Worm (Caenorhabditis elegans) whole organism, mixed stage, embryonic: ENCODE results near the gene ZK622.5.

Experiments used
- M03D4.4 ChIP-seq: sonication (generic microtip); optimal IDR thresholded peaks from 2 replicates; lab custom pipeline; 2017; ENCODE audit warnings: mild to moderate bottlenecking, missing genetic modification characterization, missing compliant biosample characterization
- bed-3 ChIP-seq: fragments of 200-800 bp; sonication (Bioruptor generic); optimal IDR thresholded peaks from 3 replicates; lab custom pipeline; 2018; ENCODE audit warnings: mild to moderate bottlenecking, missing genetic modification characterization, moderate library complexity, missing compliant biosample characterization
- blmp-1 ChIP-seq: fragments of 150-350 bp; optimal IDR thresholded peaks from 2 replicates; lab custom pipeline; 2014; ENCODE audit warnings: missing biosample characterization, missing genetic modification characterization
- ceh-39 ChIP-seq: fragments of 150-350 bp; optimal IDR thresholded peaks from 2 replicates; lab custom pipeline; 2014; ENCODE audit warnings: missing biosample characterization, missing genetic modification characterization
- ceh-43 ChIP-seq: fragments of 200-800 bp; sonication (Bioruptor generic); optimal IDR thresholded peaks from 2 replicates; lab custom pipeline; 2018; ENCODE audit warnings: mild to moderate bottlenecking, missing genetic modification characterization, moderate library complexity, missing compliant biosample characterization
- ceh-83 ChIP-seq: fragments of 200-800 bp; sonication (Bioruptor generic); optimal IDR thresholded peaks from 2 replicates; lab custom pipeline; 2018; ENCODE audit warnings: mild to moderate bottlenecking, missing genetic modification characterization, missing compliant biosample characterization
- ces-1 ChIP-seq: fragments of 150-350 bp; optimal IDR thresholded peaks from 2 replicates; lab custom pipeline; 2014; ENCODE audit warnings: missing biosample characterization, missing genetic modification reagents, missing genetic modification characterization
- cnd-1 ChIP-seq: fragments of 200-800 bp; sonication (Bioruptor generic); optimal IDR thresholded peaks from 2 replicates; lab custom pipeline; 2018; ENCODE audit warnings: mild to moderate bottlenecking, missing genetic modification characterization, missing compliant biosample characterization
- drap-1 ChIP-seq: fragments of 200-800 bp; sonication (Bioruptor generic); optimal IDR thresholded peaks from 3 replicates; lab custom pipeline; 2018; ENCODE audit warnings: mild to moderate bottlenecking, missing genetic modification characterization, missing compliant biosample characterization
- elt-1 ChIP-seq: sonication (generic microtip); optimal IDR thresholded peaks from 2 replicates; lab custom pipeline; 2017; ENCODE audit warnings: missing genetic modification characterization, mild to moderate bottlenecking, missing compliant biosample characterization, antibody characterized with exemption, moderate library complexity, borderline replicate concordance; ENCODE audit not compliant: insufficient read depth
- elt-3 ChIP-seq: fragments of 150-350 bp; optimal IDR thresholded peaks from 2 replicates; lab custom pipeline; 2014; ENCODE audit warnings: missing biosample characterization, missing genetic modification characterization
- flh-1 ChIP-seq: fragments of 200-800 bp; sonication (Bioruptor generic); optimal IDR thresholded peaks from 2 replicates; lab custom pipeline; 2018; ENCODE audit warnings: mild to moderate bottlenecking, missing genetic modification characterization, moderate library complexity, missing compliant biosample characterization
- hlh-1 ChIP-seq: fragments of 150-350 bp; optimal IDR thresholded peaks from 2 replicates; lab custom pipeline; 2014; ENCODE audit warnings: missing biosample characterization, missing genetic modification reagents, missing genetic modification characterization
- lin-13 ChIP-seq: fragments of 150-350 bp; optimal IDR thresholded peaks from 2 replicates; lab custom pipeline; 2014; ENCODE audit warnings: missing biosample characterization, missing genetic modification characterization
- lsy-2 ChIP-seq: fragments of 150-350 bp; optimal IDR thresholded peaks from 2 replicates; lab custom pipeline; 2014; ENCODE audit warnings: missing biosample characterization, missing genetic modification characterization
- mab-5 ChIP-seq: fragments of 150-350 bp; optimal IDR thresholded peaks from 2 replicates; lab custom pipeline; 2014; ENCODE audit warnings: missing biosample characterization, missing genetic modification characterization
- mep-1 ChIP-seq: fragments of 150-350 bp; optimal IDR thresholded peaks from 2 replicates; lab custom pipeline; 2017; ENCODE audit warnings: missing biosample characterization, missing genetic modification reagents, missing genetic modification characterization, inconsistent platforms
- mls-2 ChIP-seq: sonication (generic microtip); optimal IDR thresholded peaks from 2 replicates; lab custom pipeline; 2016; ENCODE audit warnings: mild to moderate bottlenecking, missing genetic modification characterization, moderate library complexity, missing compliant biosample characterization
- nhr-12 ChIP-seq: fragments of 150-350 bp; optimal IDR thresholded peaks from 2 replicates; lab custom pipeline; 2014; ENCODE audit warnings: missing biosample characterization, missing genetic modification characterization
- nhr-2 ChIP-seq: fragments of 150-350 bp; optimal IDR thresholded peaks from 2 replicates; lab custom pipeline; 2014; ENCODE audit warnings: missing biosample characterization, missing genetic modification characterization
- nhr-237 ChIP-seq: fragments of 150-350 bp; optimal IDR thresholded peaks from 2 replicates; lab custom pipeline; 2014; ENCODE audit warnings: missing biosample characterization, missing genetic modification characterization
- nhr-28 ChIP-seq: fragments of 150-350 bp; optimal IDR thresholded peaks from 2 replicates; lab custom pipeline; 2014; ENCODE audit warnings: missing biosample characterization, missing genetic modification characterization
- nhr-76 ChIP-seq: sonication (generic microtip); optimal IDR thresholded peaks from 2 replicates; lab custom pipeline; 2017; ENCODE audit warnings: missing biosample characterization, missing genetic modification characterization
- pha-4 ChIP-seq: fragments of 150-350 bp; optimal IDR thresholded peaks from 2 replicates; lab custom pipeline; 2018; ENCODE audit warnings: missing biosample characterization, missing genetic modification reagents, missing genetic modification characterization
- sem-2 ChIP-seq: fragments of 200-800 bp; sonication (Bioruptor generic); optimal IDR thresholded peaks from 2 replicates; lab custom pipeline; 2018; ENCODE audit warnings: mild to moderate bottlenecking, missing genetic modification characterization, missing compliant biosample characterization
- snpc-4 ChIP-seq: fragments of 150-350 bp; optimal IDR thresholded peaks from 2 replicates; lab custom pipeline; 2014; ENCODE audit warnings: missing biosample characterization, missing genetic modification characterization
- sptf-1 ChIP-seq: sonication (generic microtip); optimal IDR thresholded peaks from 2 replicates; lab custom pipeline; 2017; ENCODE audit warnings: mild to moderate bottlenecking, missing genetic modification characterization, moderate library complexity, missing compliant biosample characterization
- tbx-8 ChIP-seq: fragments of 200-800 bp; sonication (Bioruptor generic); optimal IDR thresholded peaks from 2 replicates; lab custom pipeline; 2018; ENCODE audit warnings: mild to moderate bottlenecking, missing genetic modification characterization, moderate library complexity, missing compliant biosample characterization
- unc-120 ChIP-seq: sonication (generic microtip); optimal IDR thresholded peaks from 2 replicates; lab custom pipeline; 2017; ENCODE audit warnings: missing genetic modification characterization, missing compliant biosample characterization; ENCODE audit not compliant: poor library complexity, severe bottlenecking
- unc-39 ChIP-seq: fragments of 150-350 bp; optimal IDR thresholded peaks from 2 replicates; lab custom pipeline; 2014; ENCODE audit warnings: missing biosample characterization, missing genetic modification characterization
- unc-62 ChIP-seq: fragments of 150-350 bp; optimal IDR thresholded peaks from 2 replicates; lab custom pipeline; 2014; ENCODE audit warnings: missing biosample characterization, missing genetic modification reagents, missing genetic modification characterization
- zip-8 ChIP-seq: fragments of 150-350 bp; optimal IDR thresholded peaks from 2 replicates; lab custom pipeline; 2014; ENCODE audit warnings: missing biosample characterization, missing genetic modification characterization

The ZK622.5 gene

DNA sequence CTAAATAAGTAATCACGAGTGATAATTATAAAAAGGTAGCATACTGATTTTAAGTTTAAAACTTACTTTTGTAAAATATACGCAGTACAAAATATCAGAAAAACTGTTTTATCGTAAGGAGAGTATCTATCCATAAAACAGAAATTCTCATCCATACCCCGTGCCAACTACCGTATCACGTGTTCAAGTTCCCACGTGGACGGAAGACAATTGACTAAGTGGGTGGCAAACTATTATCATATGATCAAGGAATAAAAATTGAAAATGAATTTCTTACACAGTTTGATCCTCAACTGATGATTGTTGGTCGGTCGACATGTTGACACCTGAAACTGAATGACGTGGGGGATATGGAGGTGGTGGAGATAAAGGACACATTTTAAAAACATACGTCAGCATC is 7.0 kb upstream of the ZK622.5 start, which contains the start of gene pmt-1:
Gene pmt-1, minus strand, starts transcription at position 332 of the 400 bp plus-strand sequence.
- no peak for TF ChIP-seq mls-2
- TF ChIP-seq zip-8 (tag; lab: Kevin White, UChicago), result no peak
- TF ChIP-seq blmp-1, result no peak
- TF ChIP-seq lin-13 (tag; lab: Kevin White, UChicago), result no peak
- TF ChIP-seq snpc-4, result no peak
- no peak for TF ChIP-seq lsy-2 (tag; lab: Kevin White, UChicago)
- no peak for TF ChIP-seq M03D4.4 (tag; lab: Kevin White, UChicago)
- no peak for TF ChIP-seq nhr-237 (tag; lab: Kevin White, UChicago)
- TF ChIP-seq ces-1 (GFP tag; lab: Kevin White, UChicago), result no peak
- TF ChIP-seq sem-2, result no peak
- no peak for TF ChIP-seq cnd-1 (tag; lab: Kevin White, UChicago)
- no peak for TF ChIP-seq mab-5 (tag; lab: Kevin White, UChicago)
- no peak for TF ChIP-seq drap-1 (GFP tag; lab: Kevin White, UChicago)
- TF ChIP-seq elt-1 (tag; lab: Kevin White, UChicago), result no peak
- TF ChIP-seq hlh-1, result no peak
- TF ChIP-seq mep-1, result no peak
- no peak for TF ChIP-seq unc-62 (GFP tag; lab: Kevin White, UChicago)
- no peak for TF ChIP-seq elt-3
- TF ChIP-seq nhr-76 (tag; lab: Kevin White, UChicago), result no peak

DNA sequence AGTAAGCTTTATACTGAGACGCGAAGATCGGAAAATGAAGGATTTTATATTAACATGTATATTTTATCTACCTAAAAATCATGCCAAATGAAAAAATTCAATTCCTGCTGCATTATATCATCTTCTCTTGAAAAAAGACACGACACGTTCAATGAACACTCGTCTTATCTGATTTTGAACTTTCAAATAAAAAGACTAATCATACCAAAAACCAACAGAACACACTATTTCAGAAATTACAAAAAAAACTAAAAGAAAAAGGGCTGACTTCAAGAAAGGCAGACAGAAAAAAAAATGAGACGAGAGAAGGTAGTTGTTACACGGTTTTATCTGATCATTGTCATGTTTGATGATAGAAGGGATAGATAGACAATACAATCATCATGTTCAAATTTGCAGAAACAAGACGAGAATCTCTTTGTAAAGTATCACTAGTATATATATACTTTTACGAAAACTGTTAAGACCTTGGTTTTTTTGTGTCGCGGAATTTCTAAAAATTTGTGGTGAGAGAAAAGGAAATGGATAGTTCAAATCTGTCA is 6.4 kb upstream of the ZK622.5 start:
- TF ChIP-seq nhr-28 (tag; lab: Kevin White, UChicago), result no peak
- no peak for TF ChIP-seq flh-1
- TF ChIP-seq sem-2, result no peak
- TF ChIP-seq bed-3, result no peak
- no peak for TF ChIP-seq lin-13 (tag; lab: Kevin White, UChicago)
- no peak for TF ChIP-seq unc-62 (GFP tag; lab: Kevin White, UChicago)
- TF ChIP-seq unc-120 (tag; lab: Kevin White, UChicago), result no peak
- TF ChIP-seq ces-1 (GFP tag; lab: Kevin White, UChicago), result no peak
- no peak for TF ChIP-seq nhr-237 (tag; lab: Kevin White, UChicago)
- no peak for TF ChIP-seq mep-1
- TF ChIP-seq tbx-8, result no peak
- no peak for TF ChIP-seq pha-4
- no peak for TF ChIP-seq nhr-12 (tag; lab: Kevin White, UChicago)
- no peak for TF ChIP-seq elt-1 (tag; lab: Kevin White, UChicago)
- TF ChIP-seq ceh-83 (GFP tag; lab: Kevin White, UChicago), result no peak
- TF ChIP-seq nhr-2 (tag; lab: Kevin White, UChicago), result no peak
- TF ChIP-seq zip-8 (tag; lab: Kevin White, UChicago), result no peak

DNA sequence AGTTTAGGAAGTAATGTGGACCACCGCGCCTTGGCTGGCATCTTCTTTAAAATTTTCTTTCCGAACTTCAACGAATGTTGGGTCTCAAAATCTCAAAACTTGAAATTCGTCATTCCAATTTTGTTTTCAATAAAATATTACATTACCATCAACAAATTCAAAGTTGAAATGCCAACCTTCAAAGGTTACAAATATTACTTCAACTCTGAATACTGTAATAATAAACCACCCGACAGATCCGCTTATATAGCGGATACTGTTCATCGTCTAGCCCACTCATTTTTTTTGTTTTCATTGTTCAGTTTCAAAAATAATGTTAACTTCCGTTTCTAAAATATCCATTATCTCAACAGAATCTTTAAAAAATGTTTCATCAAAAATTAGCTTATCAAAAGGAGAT is 4.2 kb upstream of the ZK622.5 start, which contains the start of gene gur-5:
Gene gur-5, plus strand, starts transcription at position 301 of the 400 bp plus-strand sequence.
- TF ChIP-seq zip-8 (tag; lab: Kevin White, UChicago) (no peak), ceh-39 (tag; lab: Kevin White, UChicago) (no peak), nhr-28 (tag; lab: Kevin White, UChicago) (no peak), nhr-2 (tag; lab: Kevin White, UChicago) (no peak), drap-1 (GFP tag; lab: Kevin White, UChicago) (no peak), bed-3 (no peak), unc-62 (GFP tag; lab: Kevin White, UChicago) (no peak), pha-4 (no peak), sem-2 (no peak), unc-39 (tag; lab: Kevin White, UChicago) (no peak), nhr-237 (tag; lab: Kevin White, UChicago) (no peak), blmp-1 (no peak), mls-2 (no peak), ceh-43 (no peak)

DNA sequence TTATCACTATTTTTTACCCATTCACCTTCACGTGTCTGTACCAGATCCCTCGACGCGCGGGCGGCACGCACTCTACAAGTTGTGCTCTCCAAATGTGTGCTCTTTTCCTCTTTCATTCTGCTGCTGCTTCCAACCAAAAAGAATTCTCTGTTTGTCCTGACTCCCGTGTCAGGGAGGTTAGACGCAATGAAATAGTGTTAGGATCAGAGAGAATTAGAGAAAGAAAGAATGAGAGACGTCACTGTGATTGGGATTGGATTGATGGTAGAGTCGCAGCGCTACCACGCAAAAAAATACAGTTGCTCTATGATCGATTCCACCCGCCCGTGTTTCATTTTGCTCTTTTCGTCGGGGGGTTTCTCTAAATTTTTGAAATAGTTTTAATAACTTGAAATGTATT is 1.8 kb downstream of the ZK622.5 start:
- TF ChIP-seq zip-8 (tag; lab: Kevin White, UChicago) (no peak), sptf-1 (tag; lab: Kevin White, UChicago) (no peak), unc-62 (GFP tag; lab: Kevin White, UChicago) (no peak), cnd-1 (tag; lab: Kevin White, UChicago) (no peak), drap-1 (GFP tag; lab: Kevin White, UChicago) (no peak), ceh-39 (tag; lab: Kevin White, UChicago) (no peak), mls-2 (no peak), lsy-2 (tag; lab: Kevin White, UChicago) (no peak), nhr-28 (tag; lab: Kevin White, UChicago) (no peak), pha-4 (no peak), hlh-1 (no peak), unc-120 (tag; lab: Kevin White, UChicago) (no peak), elt-3 (no peak), nhr-237 (tag; lab: Kevin White, UChicago) (no peak), M03D4.4 (tag; lab: Kevin White, UChicago) (no peak), ces-1 (GFP tag; lab: Kevin White, UChicago) (no peak), nhr-76 (tag; lab: Kevin White, UChicago) (no peak)
